Worm (Caenorhabditis elegans): ENCODE results near the gene wdfy-3.
A peak's percentile ranks its signal among the peaks of the same experiment; 100 is the strongest.

wdfy-3 gene

DNA sequence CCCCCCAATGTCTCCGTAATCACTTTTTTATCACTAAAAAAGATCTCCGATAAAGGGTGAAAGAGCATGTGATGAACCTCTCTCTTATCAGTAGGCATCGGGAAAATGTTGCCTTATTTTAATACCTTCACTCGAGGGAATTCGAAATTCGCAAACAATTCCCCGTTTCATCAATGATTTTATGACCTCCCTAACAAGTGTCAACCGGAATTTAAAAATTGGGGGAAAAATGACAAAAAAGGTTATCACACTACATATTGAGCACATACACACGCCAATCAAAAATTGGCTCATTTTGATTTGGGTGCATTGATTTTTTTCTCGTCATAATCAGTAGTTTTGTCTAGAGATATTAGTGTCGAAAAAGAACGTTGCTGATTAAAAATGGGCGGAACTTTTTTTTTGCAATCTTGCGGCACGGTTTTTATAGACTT lies 36.5 kb downstream of the wdfy-3 start:
- TF ChIP-seq aly-1 (tag; optimal IDR thresholded peaks at IDR 0.05) (no peak), sea-1 (GFP tag; conservative IDR thresholded peaks at IDR 0.05) (0 out of 2 replicates have a peak, but pooled peaks have one; percentile 31)

DNA sequence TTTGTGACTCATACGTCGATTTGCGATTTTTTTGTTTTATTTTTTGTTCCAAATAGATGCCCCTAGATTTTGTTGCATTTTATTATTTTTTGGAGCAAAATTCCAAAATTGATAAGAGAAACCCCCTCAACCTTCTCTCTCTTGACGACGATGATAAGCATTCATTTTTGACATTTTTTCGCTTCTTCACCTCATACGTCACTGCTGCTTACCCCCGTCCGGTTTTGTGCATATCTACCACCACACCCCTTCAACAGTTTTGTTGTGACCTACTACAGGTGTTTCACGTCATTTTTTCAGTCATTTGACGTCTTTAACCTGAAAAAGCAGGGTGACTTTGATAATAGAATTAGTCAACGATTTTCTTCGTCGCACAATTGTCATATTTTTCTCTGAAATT lies 45.7 kb downstream of the wdfy-3 start:
- TF ChIP-seq scrt-1 (GFP tag; IDR thresholded peaks at IDR 0.05): no peak
- TF ChIP-seq F13C5.2 (tag; optimal IDR thresholded peaks at IDR 0.05): no peak
- TF ChIP-seq sea-1 (GFP tag; conservative IDR thresholded peaks at IDR 0.05): no peak
- no peak for TF ChIP-seq aly-1 (tag; optimal IDR thresholded peaks at IDR 0.05)
- no peak for TF ChIP-seq flt-1 (GFP tag; IDR thresholded peaks at IDR 0.05)
- TF ChIP-seq hmg-4 (GFP tag; optimal IDR thresholded peaks at IDR 0.05): no peak
- no peak for TF ChIP-seq pes-1 (GFP tag; IDR thresholded peaks at IDR 0.05)
- no peak for TF ChIP-seq hnd-1 (tag; optimal IDR thresholded peaks at IDR 0.05)

DNA sequence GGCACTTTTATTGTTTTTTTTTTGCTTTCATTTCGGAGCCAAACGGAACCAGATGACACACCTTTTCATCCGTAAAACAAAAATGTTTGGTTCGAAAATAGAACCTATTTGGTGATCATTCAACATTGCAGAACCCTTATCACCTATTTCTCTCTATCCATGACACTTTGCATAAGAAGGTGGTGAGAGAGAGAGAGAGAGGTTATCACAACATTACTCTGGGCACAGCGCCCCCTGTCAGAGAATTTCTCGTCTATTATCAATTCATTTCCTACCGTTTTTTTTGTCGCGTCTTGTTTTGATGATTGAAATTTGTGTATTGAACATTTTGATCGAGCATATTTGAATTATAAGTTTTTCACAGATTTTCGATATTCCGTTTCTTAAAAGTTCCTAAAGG lies 47.0 kb downstream of the wdfy-3 start:
- no peak for TF ChIP-seq tbx-11 (GFP tag; IDR thresholded peaks at IDR 0.05)

DNA sequence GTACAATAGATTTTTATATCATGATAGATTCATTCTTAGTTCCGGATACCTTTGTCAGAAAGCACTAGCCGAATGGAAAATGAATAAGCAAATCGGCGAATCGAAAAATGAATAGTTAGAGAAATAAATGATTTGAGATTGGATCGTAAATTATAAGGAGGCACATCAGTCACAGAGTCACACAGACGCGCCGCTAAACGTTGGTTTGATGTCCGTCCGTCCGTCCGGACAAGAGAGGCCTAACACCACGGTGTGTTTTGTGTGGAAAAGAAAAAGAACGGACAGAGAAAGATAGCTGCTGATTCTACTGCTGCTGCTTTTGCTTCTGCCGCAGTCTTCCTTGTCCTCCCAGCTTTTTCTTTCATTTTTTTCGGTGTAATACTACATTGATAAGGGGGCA lies 47.7 kb downstream of the wdfy-3 start:
- no peak for TF ChIP-seq ceh-36 (tag; optimal IDR thresholded peaks at IDR 0.05)
- TF ChIP-seq ets-7 (tag; optimal IDR thresholded peaks at IDR 0.05): no peak
- no peak for TF ChIP-seq B0310.2 (tag; optimal IDR thresholded peaks at IDR 0.05)
- no peak for TF ChIP-seq hmg-4 (GFP tag; optimal IDR thresholded peaks at IDR 0.05)
- TF ChIP-seq hmbx-1 (tag; optimal IDR thresholded peaks at IDR 0.05): no peak
- no peak for TF ChIP-seq ama-1 (optimal IDR thresholded peaks at IDR 0.05)
- no peak for TF ChIP-seq ceh-13 (GFP tag; optimal IDR thresholded peaks at IDR 0.05)
- no peak for TF ChIP-seq tra-4 (tag; optimal IDR thresholded peaks at IDR 0.05)
- TF ChIP-seq tbx-11 (GFP tag; IDR thresholded peaks at IDR 0.05): no peak
- no peak for TF ChIP-seq tbx-37 (GFP tag; conservative IDR thresholded peaks at IDR 0.05)

DNA sequence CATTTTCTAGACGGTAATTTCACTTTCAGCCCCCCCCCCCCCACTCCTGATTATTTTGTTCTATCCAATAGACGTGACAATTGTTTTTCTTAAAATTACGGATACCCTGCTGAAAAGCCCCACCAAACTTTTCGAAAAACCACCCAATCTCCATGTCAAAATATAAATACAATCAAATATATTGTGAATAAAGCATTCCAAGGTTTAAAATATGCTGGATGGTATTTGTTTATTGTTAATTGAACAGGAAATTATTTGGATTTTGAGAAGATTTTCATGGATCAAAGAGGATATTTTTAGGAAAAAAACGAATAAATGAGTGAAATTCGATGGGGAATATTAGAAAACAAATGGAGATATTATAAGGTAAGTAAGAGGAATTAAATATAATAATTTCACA lies 50.6 kb downstream of the wdfy-3 start, which contains the start of gene C27D8.4:
Gene C27D8.4 (plus strand): TSS at position 301 of the 400 bp plus-strand sequence.
- no peak for TF ChIP-seq ama-1 (optimal IDR thresholded peaks at IDR 0.05)
- TF ChIP-seq aly-1 (tag; optimal IDR thresholded peaks at IDR 0.05): no peak
- no peak for TF ChIP-seq hmbx-1 (tag; optimal IDR thresholded peaks at IDR 0.05)
- no peak for TF ChIP-seq hnd-1 (tag; optimal IDR thresholded peaks at IDR 0.05)
- TF ChIP-seq tbx-37 (GFP tag; conservative IDR thresholded peaks at IDR 0.05): no peak
- TF ChIP-seq ets-7 (tag; optimal IDR thresholded peaks at IDR 0.05): no peak
- no peak for TF ChIP-seq ceh-36 (tag; optimal IDR thresholded peaks at IDR 0.05)
- TF ChIP-seq F13C5.2 (tag; optimal IDR thresholded peaks at IDR 0.05): no peak
- TF ChIP-seq B0310.2 (tag; optimal IDR thresholded peaks at IDR 0.05): no peak
- TF ChIP-seq pes-1 (GFP tag; IDR thresholded peaks at IDR 0.05): no peak
- no peak for TF ChIP-seq hmg-4 (GFP tag; optimal IDR thresholded peaks at IDR 0.05)
- TF ChIP-seq ceh-13 (GFP tag; optimal IDR thresholded peaks at IDR 0.05): no peak
- TF ChIP-seq sea-1 (GFP tag; conservative IDR thresholded peaks at IDR 0.05): no peak
- no peak for TF ChIP-seq tbx-11 (GFP tag; IDR thresholded peaks at IDR 0.05)
- TF ChIP-seq flt-1 (GFP tag; IDR thresholded peaks at IDR 0.05): no peak
- no peak for TF ChIP-seq tra-4 (tag; optimal IDR thresholded peaks at IDR 0.05)
- no peak for TF ChIP-seq scrt-1 (GFP tag; IDR thresholded peaks at IDR 0.05)

DNA sequence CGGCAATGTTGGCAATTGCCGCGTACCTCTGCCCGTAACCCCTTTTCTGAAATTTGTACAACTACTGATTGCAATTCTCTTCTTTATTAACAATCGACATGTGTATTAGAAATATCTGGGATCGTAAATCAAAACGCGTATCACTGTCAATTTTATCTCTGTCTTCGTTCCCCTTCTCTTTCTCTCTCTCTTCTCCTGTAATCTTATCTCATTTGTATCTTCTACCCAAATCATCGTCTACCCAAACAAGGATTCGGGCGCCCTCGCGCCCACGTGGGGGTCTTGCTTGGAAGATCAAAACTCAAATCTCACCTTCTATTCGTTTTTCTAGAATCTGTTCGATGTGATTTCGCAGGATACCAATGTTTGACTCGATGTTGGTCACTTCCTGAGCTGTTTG lies 57.8 kb downstream of the wdfy-3 start, which contains the start of gene C27D8.2:
Gene C27D8.2 (plus strand): TSS at position 222 of the 400 bp plus-strand sequence.
- TF ChIP-seq B0310.2 (tag; optimal IDR thresholded peaks at IDR 0.05): no peak
- TF ChIP-seq flt-1 (GFP tag; IDR thresholded peaks at IDR 0.05): no peak
- TF ChIP-seq ets-7 (tag; optimal IDR thresholded peaks at IDR 0.05): no peak
- TF ChIP-seq pes-1 (GFP tag; IDR thresholded peaks at IDR 0.05): no peak
- TF ChIP-seq ama-1 (optimal IDR thresholded peaks at IDR 0.05): no peak
- no peak for TF ChIP-seq F13C5.2 (tag; optimal IDR thresholded peaks at IDR 0.05)
- TF ChIP-seq tbx-37 (GFP tag; conservative IDR thresholded peaks at IDR 0.05): no peak
- TF ChIP-seq hmbx-1 (tag; optimal IDR thresholded peaks at IDR 0.05): no peak
- no peak for TF ChIP-seq hmg-4 (GFP tag; optimal IDR thresholded peaks at IDR 0.05)
- no peak for TF ChIP-seq scrt-1 (GFP tag; IDR thresholded peaks at IDR 0.05)
- TF ChIP-seq tbx-11 (GFP tag; IDR thresholded peaks at IDR 0.05): no peak
- no peak for TF ChIP-seq hnd-1 (tag; optimal IDR thresholded peaks at IDR 0.05)
- TF ChIP-seq ceh-36 (tag; optimal IDR thresholded peaks at IDR 0.05): no peak
- no peak for TF ChIP-seq tra-4 (tag; optimal IDR thresholded peaks at IDR 0.05)
- no peak for TF ChIP-seq sea-1 (GFP tag; conservative IDR thresholded peaks at IDR 0.05)
- no peak for TF ChIP-seq aly-1 (tag; optimal IDR thresholded peaks at IDR 0.05)
- no peak for TF ChIP-seq ceh-13 (GFP tag; optimal IDR thresholded peaks at IDR 0.05)

DNA sequence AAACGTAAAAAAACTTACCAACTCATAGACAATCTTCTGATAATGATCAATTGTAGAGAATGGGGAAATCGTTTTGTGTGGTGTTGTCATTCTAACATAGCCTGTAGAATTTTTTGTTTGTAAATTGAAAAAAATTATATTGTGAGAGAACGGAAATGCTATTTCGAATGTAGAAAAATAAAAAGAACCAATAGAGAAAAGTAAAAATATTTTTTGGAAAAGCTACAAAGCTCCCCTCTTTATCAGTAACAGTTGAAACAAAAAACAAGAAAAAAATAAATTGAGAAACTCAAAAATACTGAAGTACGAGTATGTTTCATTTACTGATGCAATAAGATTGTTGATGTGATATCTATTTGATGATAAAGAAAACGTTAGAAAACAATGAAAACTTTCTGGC lies 58.4 kb downstream of the wdfy-3 start, which contains the start of gene C27D8.3:
Gene C27D8.3 (minus strand): TSS at position 101 of the 400 bp plus-strand sequence.
- TF ChIP-seq scrt-1 (GFP tag; IDR thresholded peaks at IDR 0.05): no peak
- TF ChIP-seq B0310.2 (tag; optimal IDR thresholded peaks at IDR 0.05): no peak
- no peak for TF ChIP-seq aly-1 (tag; optimal IDR thresholded peaks at IDR 0.05)
- TF ChIP-seq F13C5.2 (tag; optimal IDR thresholded peaks at IDR 0.05): no peak
- no peak for TF ChIP-seq ets-7 (tag; optimal IDR thresholded peaks at IDR 0.05)
- TF ChIP-seq sea-1 (GFP tag; conservative IDR thresholded peaks at IDR 0.05): no peak
- TF ChIP-seq hmbx-1 (tag; optimal IDR thresholded peaks at IDR 0.05): no peak
- no peak for TF ChIP-seq ama-1 (optimal IDR thresholded peaks at IDR 0.05)
- TF ChIP-seq tbx-37 (GFP tag; conservative IDR thresholded peaks at IDR 0.05): no peak
- TF ChIP-seq hmg-4 (GFP tag; optimal IDR thresholded peaks at IDR 0.05): no peak

DNA sequence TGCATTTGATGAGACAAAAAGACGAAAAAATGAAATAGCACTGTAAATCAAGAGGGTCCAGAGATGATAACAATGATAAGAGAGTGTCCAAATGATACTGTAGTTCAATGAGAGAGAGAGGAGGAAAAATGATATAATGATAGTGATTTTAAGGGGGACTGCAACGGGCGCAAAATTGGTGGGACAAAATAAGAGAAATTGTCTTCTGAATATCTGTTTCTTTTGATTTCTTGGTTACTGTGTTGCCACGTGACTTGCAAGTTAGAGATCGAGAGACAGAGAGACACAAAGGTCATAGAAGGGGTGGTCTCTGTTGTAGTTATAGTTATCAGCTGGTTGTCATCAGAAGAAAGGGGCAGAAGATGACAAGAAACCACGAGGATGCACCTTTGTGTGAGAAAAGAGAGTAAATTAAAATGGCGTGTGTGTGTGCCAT lies 62.8 kb downstream of the wdfy-3 start:
- TF ChIP-seq tra-4 (tag; optimal IDR thresholded peaks at IDR 0.05) (no peak), ama-1 (optimal IDR thresholded peaks at IDR 0.05) (no peak), hnd-1 (tag; optimal IDR thresholded peaks at IDR 0.05) (no peak), pes-1 (GFP tag; IDR thresholded peaks at IDR 0.05) (no peak), flt-1 (GFP tag; IDR thresholded peaks at IDR 0.05) (no peak), sea-1 (GFP tag; conservative IDR thresholded peaks at IDR 0.05) (no peak), aly-1 (tag; optimal IDR thresholded peaks at IDR 0.05) (no peak), hmg-4 (GFP tag; optimal IDR thresholded peaks at IDR 0.05) (no peak), ceh-13 (GFP tag; optimal IDR thresholded peaks at IDR 0.05) (no peak), ets-7 (tag; optimal IDR thresholded peaks at IDR 0.05) (no peak), tbx-11 (GFP tag; IDR thresholded peaks at IDR 0.05) (no peak), B0310.2 (tag; optimal IDR thresholded peaks at IDR 0.05) (no peak), ceh-36 (tag; optimal IDR thresholded peaks at IDR 0.05) (no peak), scrt-1 (GFP tag; IDR thresholded peaks at IDR 0.05) (no peak), tbx-37 (GFP tag; conservative IDR thresholded peaks at IDR 0.05) (no peak), hmbx-1 (tag; optimal IDR thresholded peaks at IDR 0.05) (no peak), F13C5.2 (tag; optimal IDR thresholded peaks at IDR 0.05) (no peak)
